Fruit fly (Drosophila melanogaster): ENCODE measurements around the gene CCKLR-17D3.

DNA sequence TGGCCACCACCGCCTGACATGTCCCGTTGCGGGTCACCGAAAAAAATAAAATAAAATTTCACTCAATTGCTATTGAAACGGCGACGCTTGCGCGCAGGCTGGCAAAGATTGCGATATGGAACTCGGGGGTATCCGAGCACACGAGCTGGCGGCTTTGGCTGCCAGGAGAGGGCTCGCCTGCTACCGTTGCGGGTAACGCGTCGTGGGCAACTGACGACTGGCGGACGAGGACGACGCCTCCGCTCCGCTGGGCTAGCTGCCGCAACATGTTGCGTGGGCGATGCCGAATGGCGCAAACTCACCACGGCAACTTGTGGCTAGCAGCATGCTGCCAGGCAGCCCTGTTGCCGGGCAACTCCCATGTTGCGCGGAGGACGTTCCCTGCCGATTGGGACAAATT, at the start of gene CCKLR-17D3:
- TF ChIP-seq insv (optimal IDR thresholded peaks at IDR 0.05) (no peak), ttk (optimal IDR thresholded peaks at IDR 0.05) (no peak), Sin3A (optimal IDR thresholded peaks at IDR 0.05) (no peak), psq (optimal IDR thresholded peaks at IDR 0.05) (no peak)
